Worm (Caenorhabditis elegans) whole organism, L1 larva: ENCODE measurements around the gene F49H12.2.
A peak's percentile ranks its signal among the peaks of the same experiment; 100 is the strongest.

Source experiments
- C04F5.9 ChIP-seq: sonication (generic microtip); optimal IDR thresholded peaks from 2 replicates; lab custom pipeline; 2016; ENCODE audit warnings: missing genetic modification characterization, missing compliant biosample characterization
- aly-2 ChIP-seq: fragments of 150-350 bp; optimal IDR thresholded peaks from 2 replicates; lab custom pipeline; 2014; ENCODE audit warnings: missing biosample characterization, missing genetic modification characterization
- blmp-1 ChIP-seq: fragments of 150-350 bp; optimal IDR thresholded peaks from 2 replicates; lab custom pipeline; 2014; ENCODE audit warnings: missing biosample characterization, missing genetic modification characterization
- ceh-63 ChIP-seq: fragments of 200-800 bp; sonication (Bioruptor generic); optimal IDR thresholded peaks from 2 replicates; lab custom pipeline; 2018; ENCODE audit warnings: mild to moderate bottlenecking, missing genetic modification characterization, missing compliant biosample characterization
- ceh-8 ChIP-seq: fragments of 200-800 bp; sonication (Bioruptor generic); optimal IDR thresholded peaks from 2 replicates; lab custom pipeline; 2018; ENCODE audit warnings: mild to moderate bottlenecking, missing genetic modification characterization, moderate library complexity, missing compliant biosample characterization
- efl-1 ChIP-seq, 4 experiments: fragments of 150-350 bp; optimal IDR thresholded peaks in 3 of 4; peaks in 1 of 4; 1 replicate in 1 of 4; 2 replicates in 3 of 4; lab custom pipeline; 2014; ENCODE audit warnings: missing biosample characterization in 2 of 4, missing genetic modification characterization in 2 of 4, missing genetic modification reagents in 2 of 4
- efl-3 ChIP-seq: fragments of 200-800 bp; sonication (Bioruptor generic); optimal IDR thresholded peaks from 2 replicates; lab custom pipeline; 2018; ENCODE audit warnings: mild to moderate bottlenecking, missing genetic modification characterization, missing compliant biosample characterization
- fkh-10 ChIP-seq: sonication (generic microtip); optimal IDR thresholded peaks from 2 replicates; lab custom pipeline; 2017; ENCODE audit warnings: missing biosample characterization, missing genetic modification reagents, missing genetic modification characterization
- fkh-4 ChIP-seq: sonication (generic microtip); optimal IDR thresholded peaks from 2 replicates; lab custom pipeline; 2016; ENCODE audit warnings: missing compliant biosample characterization, missing genetic modification characterization, borderline replicate concordance
- fos-1 ChIP-seq: fragments of 150-350 bp; optimal IDR thresholded peaks from 2 replicates; lab custom pipeline; 2014; ENCODE audit warnings: missing biosample characterization, missing genetic modification characterization
- hlh-17 ChIP-seq: fragments of 200-800 bp; sonication (Bioruptor generic); optimal IDR thresholded peaks from 2 replicates; lab custom pipeline; 2018; ENCODE audit warnings: missing genetic modification characterization, mild to moderate bottlenecking, missing compliant biosample characterization, moderate library complexity, borderline replicate concordance
- isw-1 ChIP-seq: fragments of 200-800 bp; sonication (Bioruptor generic); IDR thresholded peaks from 2 replicates; pipeline ENCODE4 v1.3.6; 2022; ENCODE audit warnings: missing genetic modification characterization, missing compliant biosample characterization
- lin-14 ChIP-seq: fragments of 200-800 bp; sonication (Bioruptor generic); optimal IDR thresholded peaks from 2 replicates; lab custom pipeline; 2018; ENCODE audit warnings: mild to moderate bottlenecking, missing genetic modification characterization, moderate library complexity, missing compliant biosample characterization
- lin-35 ChIP-seq, 2 experiments: fragments of 150-350 bp; optimal IDR thresholded peaks; 2 replicates each; lab custom pipeline; 2014; ENCODE audit warnings: missing biosample characterization in 2 of 2, missing genetic modification characterization in 2 of 2, missing genetic modification reagents in 2 of 2
- lir-3 ChIP-seq: sonication (generic microtip); optimal IDR thresholded peaks from 2 replicates; lab custom pipeline; 2016; ENCODE audit warnings: mild to moderate bottlenecking, missing genetic modification characterization, moderate library complexity, missing compliant biosample characterization; ENCODE audit not compliant: poor library complexity
- lsy-2 ChIP-seq, 2 experiments: fragments of 150-350 bp; optimal IDR thresholded peaks; 2 replicates each; lab custom pipeline; 2014; ENCODE audit warnings: missing biosample characterization in 2 of 2, missing genetic modification characterization in 2 of 2
- mab-9 ChIP-seq: fragments of 200-800 bp; sonication (Bioruptor generic); IDR thresholded peaks from 2 replicates; pipeline ENCODE4 v1.3.6; 2022; ENCODE audit warnings: missing genetic modification reagents, missing genetic modification characterization, missing compliant biosample characterization
- mef-2 ChIP-seq: fragments of 150-350 bp; optimal IDR thresholded peaks from 2 replicates; lab custom pipeline; 2014; ENCODE audit warnings: missing biosample characterization, missing genetic modification characterization
- mep-1 ChIP-seq: fragments of 150-350 bp; optimal IDR thresholded peaks from 2 replicates; lab custom pipeline; 2014; ENCODE audit warnings: missing biosample characterization, missing genetic modification characterization
- nhr-11 ChIP-seq: fragments of 150-350 bp; optimal IDR thresholded peaks from 2 replicates; lab custom pipeline; 2014; ENCODE audit warnings: missing biosample characterization, missing genetic modification characterization
- nhr-20 ChIP-seq: sonication (generic microtip); optimal IDR thresholded peaks from 2 replicates; lab custom pipeline; 2016; ENCODE audit warnings: mild to moderate bottlenecking, missing genetic modification characterization, missing compliant biosample characterization
- nhr-237 ChIP-seq: fragments of 150-350 bp; optimal IDR thresholded peaks from 2 replicates; lab custom pipeline; 2014; ENCODE audit warnings: missing biosample characterization, missing genetic modification characterization
- nhr-76 ChIP-seq: sonication (generic microtip); optimal IDR thresholded peaks from 2 replicates; lab custom pipeline; 2017; ENCODE audit warnings: missing biosample characterization, missing genetic modification characterization
- nhr-90 ChIP-seq: sonication (generic microtip); optimal IDR thresholded peaks from 2 replicates; lab custom pipeline; 2016; ENCODE audit warnings: mild to moderate bottlenecking, missing genetic modification characterization, missing compliant biosample characterization; ENCODE audit not compliant: poor library complexity
- pqm-1 ChIP-seq: sonication (generic microtip); optimal IDR thresholded peaks from 3 replicates; lab custom pipeline; 2017; ENCODE audit warnings: missing biosample characterization, missing genetic modification characterization
- rnt-1 ChIP-seq: sonication (generic microtip); optimal IDR thresholded peaks from 2 replicates; lab custom pipeline; 2016; ENCODE audit warnings: mild to moderate bottlenecking, missing genetic modification characterization, moderate library complexity, missing compliant biosample characterization
- skn-1 ChIP-seq: fragments of 150-350 bp; optimal IDR thresholded peaks from 2 replicates; lab custom pipeline; 2014; ENCODE audit warnings: missing biosample characterization, missing genetic modification characterization
- sptf-1 ChIP-seq: fragments of 150-350 bp; optimal IDR thresholded peaks from 2 replicates; lab custom pipeline; 2014; ENCODE audit warnings: missing biosample characterization, missing genetic modification characterization
- sup-37 ChIP-seq: fragments of 200-800 bp; sonication (Bioruptor generic); optimal IDR thresholded peaks from 2 replicates; lab custom pipeline; 2018; ENCODE audit warnings: mild to moderate bottlenecking, missing genetic modification characterization, missing compliant biosample characterization
- swsn-7 ChIP-seq: sonication (generic microtip); optimal IDR thresholded peaks from 2 replicates; lab custom pipeline; 2016; ENCODE audit warnings: missing genetic modification characterization, missing compliant biosample characterization
- unc-130 ChIP-seq: fragments of 150-350 bp; optimal IDR thresholded peaks from 2 replicates; lab custom pipeline; 2017; ENCODE audit warnings: missing biosample characterization, missing genetic modification characterization, inconsistent platforms
- unc-86 ChIP-seq: sonication (generic microtip); optimal IDR thresholded peaks from 2 replicates; lab custom pipeline; 2016; ENCODE audit warnings: missing genetic modification characterization, missing compliant biosample characterization
- unc-98 ChIP-seq: fragments of 200-800 bp; sonication (Bioruptor generic); IDR thresholded peaks from 2 replicates; pipeline ENCODE4 v1.3.6; 2022; ENCODE audit warnings: missing genetic modification characterization, missing compliant biosample characterization
- zag-1 ChIP-seq: fragments of 150-350 bp; optimal IDR thresholded peaks from 2 replicates; lab custom pipeline; 2014; ENCODE audit warnings: missing biosample characterization, missing genetic modification characterization

Gene F49H12.2

ce11 chrX:2108182-2108581 lies 23.1 kb downstream of the F49H12.2 start:
- TF ChIP-seq lin-35 (GFP tag; optimal IDR thresholded peaks at IDR 0.05; lab: Kevin White, UChicago) (peak in 1 of 2 experiments; percentile 16), skn-1 (tag; lab: Kevin White, UChicago) (peak; percentile 1), zag-1 (no peak), lin-14 (GFP tag; lab: Kevin White, UChicago) (peak; percentile 54), blmp-1 (tag; lab: Kevin White, UChicago) (peak; percentile 62), mab-9 (GFP tag; lab: Robert Waterston, UW) (no peak), rnt-1 (peak; percentile 55), sup-37 (no peak), mep-1 (tag; lab: Kevin White, UChicago) (no peak)

DNA sequence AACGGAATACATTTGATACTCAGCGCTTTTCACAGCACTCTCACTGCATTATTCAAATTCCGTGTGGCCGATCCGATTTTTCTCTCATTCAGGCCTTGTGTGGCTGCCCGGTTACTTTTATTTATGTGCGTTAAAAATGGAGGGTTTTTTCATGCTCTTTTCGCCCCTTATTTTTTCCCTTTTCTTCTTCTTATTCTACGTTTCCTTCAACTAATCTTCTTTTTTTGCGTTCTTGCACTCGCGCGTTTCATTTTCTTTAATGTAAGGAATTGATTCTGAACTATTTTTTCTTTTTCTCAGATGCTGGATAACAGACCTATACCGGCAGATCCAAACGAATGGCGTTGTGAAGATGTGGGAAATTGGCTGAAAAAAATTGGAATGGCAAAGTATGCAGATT lies 23.6 kb downstream of the F49H12.2 start, which contains the start of gene F53B1.2:
Gene F53B1.2 (plus strand): TSS at position 301 of the 400 bp plus-strand sequence.
- TF ChIP-seq unc-98 (no peak), ceh-63 (GFP tag; lab: Kevin White, UChicago) (no peak), sptf-1 (tag; lab: Kevin White, UChicago) (no peak), efl-3 (GFP tag; lab: Kevin White, UChicago) (no peak), unc-86 (tag; lab: Kevin White, UChicago) (no peak), isw-1 (GFP tag; lab: Robert Waterston, UW) (no peak), lsy-2 (tag; optimal IDR thresholded peaks at IDR 0.05; lab: Kevin White, UChicago) (no peak), ceh-8 (GFP tag; lab: Kevin White, UChicago) (no peak)

- TF ChIP-seq nhr-90 (tag; lab: Kevin White, UChicago) (no peak), unc-130 (no peak), swsn-7 (tag; lab: Kevin White, UChicago) (no peak), pqm-1 (tag; lab: Kevin White, UChicago) (no peak), nhr-76 (tag; lab: Kevin White, UChicago) (no peak)
Observed at ce11 chrX:2110603-2111327, 25.7 kb downstream of the F49H12.2 start.

DNA sequence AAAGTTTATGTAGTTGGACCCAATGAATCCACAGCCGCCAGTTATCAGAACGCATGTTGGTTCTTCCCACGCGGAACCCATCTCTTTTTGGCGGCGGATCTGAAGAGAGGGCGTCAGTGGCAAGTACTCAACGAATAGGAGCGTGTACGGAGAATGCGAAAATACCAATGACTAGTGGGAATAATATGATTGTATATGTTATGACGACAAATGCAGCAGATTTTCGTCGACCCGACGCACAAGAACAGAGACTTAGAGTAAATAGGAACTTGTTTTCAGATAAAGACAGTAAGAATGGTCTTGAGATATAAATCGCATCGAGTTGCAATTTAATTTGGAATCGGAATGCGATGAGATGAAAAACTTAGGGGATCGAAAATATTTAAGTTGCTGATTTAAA lies 27.9 kb downstream of the F49H12.2 start, which contains the start of gene bus-5:
Gene bus-5 (minus strand): TSS at position 101 of the 400 bp plus-strand sequence.
- TF ChIP-seq efl-1 (optimal IDR thresholded peaks at IDR 0.05; lab: Kevin White, UChicago), result no peak
- no peak for TF ChIP-seq efl-1 (GFP tag; optimal IDR thresholded peaks at IDR 0.05 in 1 of 2; lab: Kevin White, UChicago)
- no peak for TF ChIP-seq fkh-10 (GFP tag; lab: Kevin White, UChicago)
- TF ChIP-seq lin-14 (GFP tag; lab: Kevin White, UChicago), result no peak
- TF ChIP-seq lir-3, result no peak
- no peak for TF ChIP-seq fos-1 (tag; lab: Kevin White, UChicago)
- no peak for TF ChIP-seq mef-2 (tag; lab: Kevin White, UChicago)
- TF ChIP-seq fkh-4 (tag; lab: Kevin White, UChicago), result no peak
- no peak for TF ChIP-seq hlh-17
- TF ChIP-seq nhr-11 (tag; lab: Kevin White, UChicago), result no peak
- TF ChIP-seq nhr-20 (tag; lab: Kevin White, UChicago), result no peak
- TF ChIP-seq C04F5.9 (tag; lab: Kevin White, UChicago), result no peak
- no peak for TF ChIP-seq nhr-237 (tag; lab: Kevin White, UChicago)
- TF ChIP-seq mep-1 (tag; lab: Kevin White, UChicago), result no peak
- TF ChIP-seq aly-2 (tag; lab: Kevin White, UChicago), result no peak
- TF ChIP-seq, all 84 proteins: peak for 0
